Fruit fly (Drosophila melanogaster) whole organism, embryonic: ENCODE results near the gene Traf-like.

Source experiments
- B-H1 ChIP-seq: fragments of 200-800 bp; sonication (Bioruptor generic); IDR thresholded peaks from 3 replicates; pipeline ENCODE4 v1.3.6; 2022; ENCODE audit warnings: missing biosample characterization, missing genetic modification characterization
- BEAF-32 ChIP-seq: fragments of 200-800 bp; sonication (Bioruptor generic); optimal IDR thresholded peaks from 3 replicates; lab custom pipeline; 2017; ENCODE audit warnings: missing biosample characterization, missing genetic modification characterization, mild to moderate bottlenecking, moderate library complexity, missing genetic modification reagents
- CG12744 ChIP-seq: fragments of 200-800 bp; sonication (Bioruptor generic); optimal IDR thresholded peaks from 2 replicates; lab custom pipeline; 2016; ENCODE audit warnings: missing biosample characterization, missing genetic modification characterization
- CG13287 ChIP-seq: fragments of 200-800 bp; sonication (Bioruptor generic); IDR thresholded peaks from 2 replicates; pipeline ENCODE4 v1.3.6; 2022; ENCODE audit warnings: missing biosample characterization, missing genetic modification characterization; ENCODE audit not compliant: partially characterized antibody
- CG14710 ChIP-seq: fragments of 200-800 bp; sonication (Bioruptor generic); optimal IDR thresholded peaks from 3 replicates; lab custom pipeline; 2019; ENCODE audit warnings: missing biosample characterization, mild to moderate bottlenecking, missing genetic modification characterization, moderate library complexity
- CG15514 ChIP-seq: fragments of 200-800 bp; sonication (Bioruptor generic); optimal IDR thresholded peaks from 3 replicates; lab custom pipeline; 2017; ENCODE audit warnings: missing biosample characterization, missing genetic modification characterization, mild to moderate bottlenecking, moderate library complexity, missing genetic modification reagents
- CG15696 ChIP-seq: fragments of 200-800 bp; sonication (Bioruptor generic); optimal IDR thresholded peaks from 2 replicates; lab custom pipeline; 2019; ENCODE audit warnings: missing biosample characterization, mild to moderate bottlenecking, missing genetic modification characterization, moderate library complexity
- CG1602 ChIP-seq: fragments of 200-800 bp; sonication (Bioruptor generic); optimal IDR thresholded peaks from 3 replicates; lab custom pipeline; 2016; ENCODE audit warnings: missing biosample characterization, missing genetic modification characterization
- CG17612 ChIP-seq: fragments of 200-800 bp; sonication (Bioruptor generic); IDR thresholded peaks from 2 replicates; pipeline ENCODE4 v1.3.6; 2022; ENCODE audit warnings: missing biosample characterization, missing genetic modification characterization
- CG18764 ChIP-seq: fragments of 200-800 bp; sonication (Bioruptor generic); optimal IDR thresholded peaks from 3 replicates; lab custom pipeline; 2016; ENCODE audit warnings: missing biosample characterization, missing genetic modification characterization
- CG2116 ChIP-seq: fragments of 200-800 bp; sonication (Bioruptor generic); optimal IDR thresholded peaks from 3 replicates; lab custom pipeline; 2018; ENCODE audit warnings: missing biosample characterization, mild to moderate bottlenecking, missing genetic modification characterization
- CG2129 ChIP-seq: fragments of 200-800 bp; sonication (Bioruptor generic); IDR thresholded peaks from 2 replicates; pipeline ENCODE4 v1.3.6; 2022; ENCODE audit warnings: missing biosample characterization, missing genetic modification characterization; ENCODE audit not compliant: partially characterized antibody
- CG2678 ChIP-seq: fragments of 200-800 bp; sonication (Bioruptor generic); optimal IDR thresholded peaks from 3 replicates; lab custom pipeline; 2019; ENCODE audit warnings: missing biosample characterization, mild to moderate bottlenecking, missing genetic modification characterization, moderate library complexity
- CG31224 ChIP-seq: fragments of 200-800 bp; sonication (Bioruptor generic); IDR thresholded peaks from 2 replicates; pipeline ENCODE4 v1.3.6; 2022; ENCODE audit warnings: missing biosample characterization, missing genetic modification characterization
- CG34422 ChIP-seq: fragments of 200-800 bp; sonication (Bioruptor generic); IDR thresholded peaks from 3 replicates; pipeline ENCODE4 v1.3.6; 2022; ENCODE audit warnings: missing biosample characterization, missing genetic modification characterization
- CG3995 ChIP-seq: fragments of 200-800 bp; sonication (Bioruptor generic); optimal IDR thresholded peaks from 3 replicates; lab custom pipeline; 2016; ENCODE audit warnings: missing biosample characterization, missing genetic modification characterization
- CG4360 ChIP-seq: fragments of 200-800 bp; sonication (Bioruptor generic); IDR thresholded peaks from 2 replicates; pipeline ENCODE4 v1.3.6; 2022; ENCODE audit warnings: missing biosample characterization, missing genetic modification characterization
- CG4707 ChIP-seq: fragments of 200-800 bp; sonication (Bioruptor generic); optimal IDR thresholded peaks from 2 replicates; lab custom pipeline; 2018; ENCODE audit warnings: missing biosample characterization, mild to moderate bottlenecking, missing genetic modification characterization, moderate library complexity
- CG4820 ChIP-seq: fragments of 200-800 bp; sonication (Bioruptor generic); optimal IDR thresholded peaks from 3 replicates; lab custom pipeline; 2016; ENCODE audit warnings: missing biosample characterization, missing genetic modification characterization
- Hand ChIP-seq: fragments of 200-800 bp; sonication (Bioruptor generic); optimal IDR thresholded peaks from 2 replicates; lab custom pipeline; 2017; ENCODE audit warnings: mild to moderate bottlenecking, missing biosample characterization, missing genetic modification reagents, missing genetic modification characterization
- Hmr ChIP-seq: fragments of 200-800 bp; sonication (Bioruptor generic); optimal IDR thresholded peaks from 3 replicates; lab custom pipeline; 2017; ENCODE audit warnings: mild to moderate bottlenecking, missing biosample characterization, missing genetic modification reagents, missing genetic modification characterization
- MESR4 ChIP-seq: fragments of 200-800 bp; sonication (Bioruptor generic); optimal IDR thresholded peaks from 2 replicates; lab custom pipeline; 2018; ENCODE audit warnings: missing biosample characterization, mild to moderate bottlenecking, missing genetic modification characterization, moderate library complexity
- NK7.1 ChIP-seq: fragments of 200-800 bp; sonication (Bioruptor generic); optimal IDR thresholded peaks from 3 replicates; lab custom pipeline; 2016; ENCODE audit warnings: missing biosample characterization, missing genetic modification characterization
- Neu2 ChIP-seq: fragments of 200-800 bp; sonication (Bioruptor generic); optimal IDR thresholded peaks from 3 replicates; lab custom pipeline; 2016; ENCODE audit warnings: missing biosample characterization, missing genetic modification characterization, borderline replicate concordance
- Poxn ChIP-seq: fragments of 200-800 bp; sonication (Bioruptor generic); IDR thresholded peaks from 2 replicates; pipeline ENCODE4 v1.3.6; 2022; ENCODE audit warnings: missing biosample characterization, missing genetic modification characterization
- Sin3A ChIP-seq: fragments of >200 bp; optimal IDR thresholded peaks from 2 replicates; lab custom pipeline; 2018
- Xrp1 ChIP-seq: fragments of 200-800 bp; sonication (Bioruptor generic); IDR thresholded peaks from 2 replicates; pipeline ENCODE4 v1.3.6; 2022; ENCODE audit warnings: missing biosample characterization, missing genetic modification characterization
- ato ChIP-seq: fragments of 200-800 bp; sonication (Bioruptor generic); IDR thresholded peaks from 2 replicates; pipeline ENCODE4 v1.3.6; 2022; ENCODE audit warnings: missing biosample characterization, missing genetic modification characterization; ENCODE audit not compliant: partially characterized antibody
- bbx ChIP-seq: fragments of 200-800 bp; sonication (Bioruptor generic); IDR thresholded peaks from 2 replicates; pipeline ENCODE4 v1.3.6; 2022; ENCODE audit warnings: missing biosample characterization, missing genetic modification characterization; ENCODE audit not compliant: partially characterized antibody
- bsh ChIP-seq, 2 experiments: fragments of 200-800 bp; sonication (Bioruptor generic); optimal IDR thresholded peaks; 2 replicates each; lab custom pipeline; 2017 to 2018; ENCODE audit warnings: mild to moderate bottlenecking in 2 of 2, missing biosample characterization in 2 of 2, missing genetic modification characterization in 2 of 2, moderate library complexity in 1 of 2
- chinmo ChIP-seq: fragments of 200-800 bp; sonication (Bioruptor generic); IDR thresholded peaks from 4 replicates; pipeline ENCODE4 v1.3.6; 2022; ENCODE audit warnings: missing biosample characterization, missing genetic modification characterization; ENCODE audit not compliant: partially characterized antibody
- chm ChIP-seq: fragments of 200-800 bp; sonication (Bioruptor generic); IDR thresholded peaks from 2 replicates; pipeline ENCODE4 v1.3.6; 2022; ENCODE audit warnings: missing biosample characterization, missing genetic modification characterization
- crp ChIP-seq, 2 experiments: fragments of 200-800 bp; sonication (Bioruptor generic); optimal IDR thresholded peaks; 2 replicates in 1 of 2; 3 replicates in 1 of 2; lab custom pipeline; 2017; ENCODE audit warnings: missing biosample characterization in 2 of 2, missing genetic modification characterization in 2 of 2, mild to moderate bottlenecking in 1 of 2, moderate library complexity in 1 of 2
- disco-r ChIP-seq: fragments of 200-800 bp; sonication (Bioruptor generic); optimal IDR thresholded peaks from 2 replicates; lab custom pipeline; 2016; ENCODE audit warnings: missing biosample characterization, missing genetic modification characterization
- esg ChIP-seq: fragments of 200-800 bp; sonication (Bioruptor generic); conservative IDR thresholded peaks from 2 replicates; pipeline ENCODE4 v1.3.6; 2022; ENCODE audit warnings: missing biosample characterization, missing genetic modification characterization
- ewg ChIP-seq: fragments of 200-800 bp; sonication (Bioruptor generic); optimal IDR thresholded peaks from 3 replicates; lab custom pipeline; 2017; ENCODE audit warnings: mild to moderate bottlenecking, missing biosample characterization, missing genetic modification reagents, missing genetic modification characterization
- fd96Cb ChIP-seq: fragments of 200-800 bp; sonication (Bioruptor generic); optimal IDR thresholded peaks from 2 replicates; lab custom pipeline; 2018; ENCODE audit warnings: missing biosample characterization, mild to moderate bottlenecking, missing genetic modification characterization, moderate library complexity
- gce ChIP-seq: fragments of 200-800 bp; sonication (Bioruptor generic); IDR thresholded peaks from 3 replicates; pipeline ENCODE4 v1.3.6; 2022; ENCODE audit warnings: missing biosample characterization, missing genetic modification characterization
- insv ChIP-seq, 2 experiments: fragments of 200-800 bp; sonication (Bioruptor generic); optimal IDR thresholded peaks; 3 replicates each; lab custom pipeline; 2016 to 2018; ENCODE audit warnings: missing biosample characterization in 2 of 2, missing genetic modification characterization in 2 of 2
- mirr ChIP-seq: fragments of 200-800 bp; sonication (Bioruptor generic); optimal IDR thresholded peaks from 3 replicates; lab custom pipeline; 2018; ENCODE audit warnings: missing biosample characterization, mild to moderate bottlenecking, missing genetic modification characterization
- oc ChIP-seq: fragments of 200-800 bp; sonication (Bioruptor generic); optimal IDR thresholded peaks from 2 replicates; lab custom pipeline; 2018; ENCODE audit warnings: missing biosample characterization, mild to moderate bottlenecking, missing genetic modification characterization, moderate library complexity
- p53 ChIP-seq: fragments of 200-800 bp; sonication (Bioruptor generic); optimal IDR thresholded peaks from 2 replicates; lab custom pipeline; 2016; ENCODE audit warnings: missing biosample characterization, missing genetic modification characterization
- phol ChIP-seq: fragments of 200-800 bp; sonication (Bioruptor generic); optimal IDR thresholded peaks from 3 replicates; lab custom pipeline; 2018; ENCODE audit warnings: missing biosample characterization, mild to moderate bottlenecking, missing genetic modification characterization, moderate library complexity
- rib ChIP-seq: fragments of 200-800 bp; sonication (Bioruptor generic); IDR thresholded peaks from 2 replicates; pipeline ENCODE4 v1.3.6; 2022; ENCODE audit warnings: missing biosample characterization, missing genetic modification characterization
- sens ChIP-seq: fragments of 200-800 bp; sonication (Bioruptor generic); peaks from one replicate; lab custom pipeline; 2016; ENCODE audit warnings: missing biosample characterization, missing genetic modification characterization
- sna ChIP-seq: fragments of 200-800 bp; sonication (Bioruptor generic); IDR thresholded peaks from 2 replicates; pipeline ENCODE4 v1.3.6; 2022; ENCODE audit warnings: missing biosample characterization, missing genetic modification characterization; ENCODE audit not compliant: partially characterized antibody
- tio ChIP-seq: fragments of 200-800 bp; sonication (Bioruptor generic); optimal IDR thresholded peaks from 2 replicates; lab custom pipeline; 2017; ENCODE audit warnings: missing biosample characterization, missing genetic modification characterization, inconsistent platforms
- tll ChIP-seq, 2 experiments: fragments of 200-800 bp in 1 of 2; fragments of >200 bp in 1 of 2; sonication (Bioruptor generic) in 1 of 2; optimal IDR thresholded peaks; 2 replicates each; lab custom pipeline; 2017 to 2019; ENCODE audit warnings: missing biosample characterization in 2 of 2, missing genetic modification characterization in 2 of 2, mild to moderate bottlenecking in 1 of 2, moderate library complexity in 1 of 2
- tna ChIP-seq: fragments of 200-800 bp; sonication (Bioruptor generic); IDR thresholded peaks from 2 replicates; pipeline ENCODE4 v1.3.6; 2022; ENCODE audit warnings: missing biosample characterization, missing genetic modification characterization; ENCODE audit not compliant: partially characterized antibody

The Traf-like gene

dm6 chrX:16446769-16447168 is 31.9 kb downstream of the Traf-like start, which contains the start of gene eIF2alpha (continued):
- TF ChIP-seq CG12744 (GFP tag; lab: Kevin White, UChicago) (no peak), Sin3A (lab: Kevin White, UChicago) (peak; percentile 52), Hand (GFP tag; lab: Kevin White, UChicago) (no peak), Poxn (GFP tag; lab: Robert Waterston, UW) (no peak), p53 (GFP tag; lab: Kevin White, UChicago) (peak; percentile 6), MESR4 (GFP tag; lab: Kevin White, UChicago) (peak; percentile 88), CG17612 (no peak), fd96Cb (tag; lab: Kevin White, UChicago) (no peak), CG18764 (GFP tag; lab: Kevin White, UChicago) (no peak), CG31224 (GFP tag; lab: Robert Waterston, UW) (no peak), mirr (GFP tag; lab: Kevin White, UChicago) (peak; percentile 32), B-H1 (GFP tag; lab: Robert Waterston, UW) (no peak), CG34422 (GFP tag; lab: Robert Waterston, UW) (peak; percentile 35; the same call in 1 of the 3 replicates), bbx (peak; percentile 86), chinmo (peak; percentile 76; the same call in 2 of the 4 replicates), CG2116 (peak; percentile 94), esg (GFP tag; lab: Robert Waterston, UW) (no peak), NK7.1 (GFP tag; lab: Kevin White, UChicago) (no peak), sna (GFP tag; lab: Robert Waterston, UW) (0 out of 2 replicates have a peak, but pooled peaks have one; percentile 25), ewg (GFP tag; lab: Kevin White, UChicago) (peak; percentile 42), tio (GFP tag; lab: Kevin White, UChicago) (no peak), phol (tag; lab: Kevin White, UChicago) (peak; percentile 19), tna (GFP tag; lab: Robert Waterston, UW) (peak; percentile 65), crp (GFP tag; optimal IDR thresholded peaks at IDR 0.05; lab: Kevin White, UChicago) (peak in 1 of 2 experiments; percentile 62), CG2678 (tag; lab: Kevin White, UChicago) (no peak), Hmr (GFP tag; lab: Kevin White, UChicago) (no peak), CG2129 (GFP tag; lab: Robert Waterston, UW) (no peak; the same call in 1 of the 2 replicates), tll (GFP tag; optimal IDR thresholded peaks at IDR 0.05; lab: Kevin White, UChicago) (no peak), chm (GFP tag; lab: Robert Waterston, UW) (no peak), Xrp1 (GFP tag; lab: Robert Waterston, UW) (no peak), CG1602 (GFP tag; lab: Kevin White, UChicago) (no peak), CG15514 (peak; percentile 25), CG15696 (tag; lab: Kevin White, UChicago) (no peak), bsh (GFP tag; optimal IDR thresholded peaks at IDR 0.05; lab: Kevin White, UChicago) (no peak), CG4707 (no peak), CG13287 (GFP tag; lab: Robert Waterston, UW) (peak; percentile 85), CG3995 (peak; percentile 53), ato (GFP tag; lab: Robert Waterston, UW) (peak; percentile 59; the same call in 1 of the 2 replicates), CG14710 (peak; percentile 98), CG4820 (no peak), BEAF-32 (GFP tag; lab: Kevin White, UChicago) (peak; percentile 84), gce (no peak), oc (tag; lab: Kevin White, UChicago) (no peak), rib (GFP tag; lab: Robert Waterston, UW) (no peak), disco-r (GFP tag; lab: Kevin White, UChicago) (no peak), CG4360 (GFP tag; lab: Robert Waterston, UW) (peak; percentile 48; the same call in 1 of the 2 replicates), Neu2 (no peak), sens (GFP tag; lab: Kevin White, UChicago) (no peak), insv (GFP tag; optimal IDR thresholded peaks at IDR 0.05; lab: Kevin White, UChicago) (peak in 1 of 2 experiments; percentile 49)
